Fruit fly (Drosophila melanogaster) whole organism, pupa: Measurements from ENCODE around the gene CG13108.

Source experiments
- CG10348 ChIP-seq: fragments of 200-800 bp; sonication (Bioruptor generic); IDR thresholded peaks from 2 replicates; pipeline ENCODE4 v1.3.6; 2022; ENCODE audit warnings: missing biosample characterization, missing genetic modification characterization
- CG12605 ChIP-seq: fragments of 200-800 bp; sonication (Bioruptor generic); IDR thresholded peaks from 2 replicates; pipeline ENCODE4 v1.3.6; 2022; ENCODE audit warnings: missing biosample characterization, missing genetic modification characterization
- CG13204 ChIP-seq: fragments of 200-800 bp; sonication (Bioruptor generic); optimal IDR thresholded peaks from 2 replicates; lab custom pipeline; 2018; ENCODE audit warnings: missing biosample characterization, mild to moderate bottlenecking, missing genetic modification characterization, moderate library complexity
- CG14655 ChIP-seq: fragments of 200-800 bp; sonication (Bioruptor generic); optimal IDR thresholded peaks from 3 replicates; lab custom pipeline; 2017; ENCODE audit warnings: mild to moderate bottlenecking, missing biosample characterization, missing genetic modification reagents, missing genetic modification characterization
- CG15710 ChIP-seq: fragments of 200-800 bp; sonication (Bioruptor generic); optimal IDR thresholded peaks from 2 replicates; lab custom pipeline; 2018; ENCODE audit warnings: missing biosample characterization, mild to moderate bottlenecking, missing genetic modification characterization, moderate library complexity
- CG17806 ChIP-seq: fragments of 200-800 bp; sonication (Bioruptor generic); optimal IDR thresholded peaks from 2 replicates; lab custom pipeline; 2018; ENCODE audit warnings: missing biosample characterization, mild to moderate bottlenecking, missing genetic modification characterization, moderate library complexity
- CG32121 ChIP-seq: fragments of 200-800 bp; sonication (Bioruptor generic); IDR thresholded peaks from 2 replicates; pipeline ENCODE4 v1.3.6; 2022; ENCODE audit warnings: missing biosample characterization, missing genetic modification characterization
- CG34367 ChIP-seq: fragments of 200-800 bp; sonication (Bioruptor generic); optimal IDR thresholded peaks from 2 replicates; lab custom pipeline; 2018; ENCODE audit warnings: missing biosample characterization, mild to moderate bottlenecking, missing genetic modification characterization
- CG4496 ChIP-seq: fragments of 200-800 bp; sonication (Bioruptor generic); IDR thresholded peaks from 3 replicates; pipeline ENCODE4 v1.3.6; 2022; ENCODE audit warnings: missing biosample characterization, missing genetic modification characterization
- CG8159 ChIP-seq: fragments of 200-800 bp; sonication (Bioruptor generic); optimal IDR thresholded peaks from 3 replicates; lab custom pipeline; 2018; ENCODE audit warnings: missing biosample characterization, mild to moderate bottlenecking, missing genetic modification characterization, moderate library complexity
- CG8301 ChIP-seq: fragments of 200-800 bp; sonication (Bioruptor generic); optimal IDR thresholded peaks from 2 replicates; lab custom pipeline; 2018; ENCODE audit warnings: missing biosample characterization, mild to moderate bottlenecking, missing genetic modification characterization
- CG9948 ChIP-seq: fragments of 200-800 bp; sonication (Bioruptor generic); optimal IDR thresholded peaks from 2 replicates; lab custom pipeline; 2018; ENCODE audit warnings: missing biosample characterization, mild to moderate bottlenecking, missing genetic modification characterization, moderate library complexity
- D1 ChIP-seq: fragments of 200-800 bp; sonication (Bioruptor generic); optimal IDR thresholded peaks from 2 replicates; lab custom pipeline; 2018; ENCODE audit warnings: missing biosample characterization, mild to moderate bottlenecking, missing genetic modification characterization, moderate library complexity
- EcR ChIP-seq: fragments of 200-800 bp; sonication (Bioruptor generic); optimal IDR thresholded peaks from 3 replicates; lab custom pipeline; 2019; ENCODE audit warnings: missing biosample characterization, missing genetic modification characterization, mild to moderate bottlenecking, moderate library complexity, missing genetic modification reagents
- Ets98B ChIP-seq: fragments of 200-800 bp; sonication (Bioruptor generic); IDR thresholded peaks from 2 replicates; pipeline ENCODE4 v1.3.6; 2022; ENCODE audit warnings: missing biosample characterization, missing genetic modification characterization
- Pif1A ChIP-seq: fragments of 200-800 bp; sonication (Bioruptor generic); optimal IDR thresholded peaks from 3 replicates; lab custom pipeline; 2016; ENCODE audit warnings: missing biosample characterization, missing genetic modification characterization
- Pif1B ChIP-seq: fragments of 200-800 bp; sonication (Bioruptor generic); optimal IDR thresholded peaks from 3 replicates; lab custom pipeline; 2016; ENCODE audit warnings: missing biosample characterization, missing genetic modification characterization
- Snoo ChIP-seq: fragments of 200-800 bp; sonication (Bioruptor generic); optimal IDR thresholded peaks from 3 replicates; lab custom pipeline; 2017; ENCODE audit warnings: missing biosample characterization, mild to moderate bottlenecking, missing genetic modification characterization, inconsistent platforms
- fd96Ca ChIP-seq: fragments of 200-800 bp; sonication (Bioruptor generic); IDR thresholded peaks from 3 replicates; pipeline ENCODE4 v1.3.6; 2022; ENCODE audit warnings: missing biosample characterization, missing genetic modification characterization
- gl ChIP-seq: fragments of 200-800 bp; sonication (Bioruptor generic); optimal IDR thresholded peaks from 2 replicates; lab custom pipeline; 2018; ENCODE audit warnings: missing biosample characterization, mild to moderate bottlenecking, missing genetic modification characterization
- rn ChIP-seq: fragments of 200-800 bp; sonication (Bioruptor generic); IDR thresholded peaks from 2 replicates; pipeline ENCODE4 v1.3.6; 2022; ENCODE audit warnings: missing biosample characterization, missing genetic modification characterization

CG13108 gene

dm6 chr2L:9176114-9176553 lies 12.1 kb downstream of the CG13108 start:
- peak; percentile 48 for TF ChIP-seq CG34367 (tag; lab: Kevin White, UChicago)
- TF ChIP-seq CG10348 (GFP tag; lab: Robert Waterston, UW): no peak
- TF ChIP-seq Snoo: peak; percentile 60
- TF ChIP-seq CG8159: peak; percentile 30
- TF ChIP-seq CG14655 (GFP tag; lab: Kevin White, UChicago): peak; percentile 42
- peak; percentile 89 for TF ChIP-seq fd96Ca (GFP tag; lab: Robert Waterston, UW)
- TF ChIP-seq CG4496 (GFP tag; lab: Robert Waterston, UW): peak; percentile 88
- peak; percentile 59 for TF ChIP-seq Pif1A (GFP tag; lab: Kevin White, UChicago)
- peak; percentile 44 for TF ChIP-seq CG13204 (GFP tag; lab: Kevin White, UChicago)
- TF ChIP-seq gl (tag; lab: Kevin White, UChicago): peak; percentile 76
- peak; percentile 92 for TF ChIP-seq CG32121 (GFP tag; lab: Robert Waterston, UW)
- peak; percentile 54 for TF ChIP-seq CG8301
- peak; percentile 35 for TF ChIP-seq CG15710
- TF ChIP-seq Ets98B: peak; percentile 89
- peak; percentile 31 for TF ChIP-seq CG17806 (tag; lab: Kevin White, UChicago)
- TF ChIP-seq Pif1B: peak; percentile 66
- TF ChIP-seq CG12605 (GFP tag; lab: Robert Waterston, UW): peak; percentile 89
- peak; percentile 84 for TF ChIP-seq EcR (GFP tag; lab: Kevin White, UChicago)
- no peak for TF ChIP-seq D1
- TF ChIP-seq rn (GFP tag; lab: Robert Waterston, UW): no peak
- TF ChIP-seq CG9948 (tag; lab: Kevin White, UChicago): no peak

- peak; percentile 47; the same call in 1 of the 3 replicates for TF ChIP-seq CG4496 (GFP tag; lab: Robert Waterston, UW)
- TF ChIP-seq Ets98B: peak; percentile 78; the same call in 1 of the 2 replicates
- TF ChIP-seq Snoo: no peak
- TF ChIP-seq D1: peak; percentile 56
- TF ChIP-seq CG9948 (tag; lab: Kevin White, UChicago): no peak
- no peak for TF ChIP-seq rn (GFP tag; lab: Robert Waterston, UW)
- TF ChIP-seq CG32121 (GFP tag; lab: Robert Waterston, UW): peak; percentile 64
- TF ChIP-seq CG13204 (GFP tag; lab: Kevin White, UChicago): no peak
- no peak for TF ChIP-seq gl (tag; lab: Kevin White, UChicago)
- TF ChIP-seq CG34367 (tag; lab: Kevin White, UChicago): no peak
- TF ChIP-seq CG12605 (GFP tag; lab: Robert Waterston, UW): peak; percentile 58
- no peak for TF ChIP-seq CG8159
- TF ChIP-seq CG15710: no peak
- TF ChIP-seq CG10348 (GFP tag; lab: Robert Waterston, UW): no peak
- no peak; the same call in 2 of the 3 replicates for TF ChIP-seq fd96Ca (GFP tag; lab: Robert Waterston, UW)
- no peak for TF ChIP-seq EcR (GFP tag; lab: Kevin White, UChicago)
- peak; percentile 8 for TF ChIP-seq Pif1B
- TF ChIP-seq CG8301: no peak
- TF ChIP-seq CG14655 (GFP tag; lab: Kevin White, UChicago): no peak
- TF ChIP-seq Pif1A (GFP tag; lab: Kevin White, UChicago): no peak
- TF ChIP-seq CG17806 (tag; lab: Kevin White, UChicago): no peak
These were observed 12.8 kb downstream of the CG13108 start for dm6 chr2L:9176791-9177190.

- no peak for TF ChIP-seq CG12605 (GFP tag; lab: Robert Waterston, UW)
- no peak for TF ChIP-seq CG8301
- TF ChIP-seq CG8159: no peak
- no peak for TF ChIP-seq CG10348 (GFP tag; lab: Robert Waterston, UW)
- TF ChIP-seq Pif1A (GFP tag; lab: Kevin White, UChicago): no peak
- TF ChIP-seq D1: no peak
- no peak for TF ChIP-seq CG13204 (GFP tag; lab: Kevin White, UChicago)
- TF ChIP-seq CG34367 (tag; lab: Kevin White, UChicago): no peak
- no peak for TF ChIP-seq fd96Ca (GFP tag; lab: Robert Waterston, UW)
- no peak for TF ChIP-seq Snoo
- no peak for TF ChIP-seq CG4496 (GFP tag; lab: Robert Waterston, UW)
- TF ChIP-seq gl (tag; lab: Kevin White, UChicago): no peak
- no peak for TF ChIP-seq EcR (GFP tag; lab: Kevin White, UChicago)
These were observed 14.5 kb downstream of the CG13108 start for dm6 chr2L:9178445-9179122.

dm6 chr2L:9179285-9179684 lies 15.2 kb downstream of the CG13108 start:
- TF ChIP-seq Ets98B (0 out of 2 replicates have a peak, but pooled peaks have one; percentile 11), fd96Ca (GFP tag; lab: Robert Waterston, UW) (no peak), CG4496 (GFP tag; lab: Robert Waterston, UW) (0 out of 3 replicates have a peak, but pooled peaks have one; percentile 22), gl (tag; lab: Kevin White, UChicago) (peak; percentile 14)

- TF ChIP-seq CG15710: no peak
- TF ChIP-seq CG17806 (tag; lab: Kevin White, UChicago): no peak
These were observed 17.6 kb downstream of the CG13108 start for dm6 chr2L:9181674-9182073.

- TF ChIP-seq Pif1B: no peak
- TF ChIP-seq CG4496 (GFP tag; lab: Robert Waterston, UW): 0 out of 3 replicates have a peak, but pooled peaks have one; percentile 7
These were observed 18.5 kb downstream of the CG13108 start for dm6 chr2L:9182504-9182928.
